Fruit fly (Drosophila melanogaster) whole organism, embryonic: ENCODE measurements around the gene Arl5.
A peak's percentile ranks its signal among the peaks of the same experiment; 100 is the strongest.

Experiments
- Atf3 ChIP-seq: fragments of 200-800 bp; sonication (Bioruptor generic); optimal IDR thresholded peaks from 3 replicates; lab custom pipeline; 2016; ENCODE audit warnings: missing biosample characterization, missing genetic modification characterization
- Bdp1 ChIP-seq: fragments of 200-800 bp; sonication (Bioruptor generic); optimal IDR thresholded peaks from 3 replicates; lab custom pipeline; 2016; ENCODE audit warnings: missing biosample characterization, missing genetic modification characterization
- CG11560 ChIP-seq: fragments of 200-800 bp; sonication (Bioruptor generic); IDR thresholded peaks from 3 replicates; pipeline ENCODE4 v1.3.6; 2022; ENCODE audit warnings: missing biosample characterization, missing genetic modification characterization
- CG12071 ChIP-seq: fragments of 200-800 bp; sonication (Bioruptor generic); optimal IDR thresholded peaks from 3 replicates; lab custom pipeline; 2018; ENCODE audit warnings: missing biosample characterization, mild to moderate bottlenecking, missing genetic modification characterization
- CG14710 ChIP-seq: fragments of 200-800 bp; sonication (Bioruptor generic); optimal IDR thresholded peaks from 3 replicates; lab custom pipeline; 2019; ENCODE audit warnings: missing biosample characterization, mild to moderate bottlenecking, missing genetic modification characterization, moderate library complexity
- CG15269 ChIP-seq: fragments of 200-800 bp; sonication (Bioruptor generic); optimal IDR thresholded peaks from 2 replicates; lab custom pipeline; 2018; ENCODE audit warnings: missing biosample characterization, mild to moderate bottlenecking, missing genetic modification characterization, moderate library complexity
- CG15696 ChIP-seq: fragments of 200-800 bp; sonication (Bioruptor generic); optimal IDR thresholded peaks from 2 replicates; lab custom pipeline; 2019; ENCODE audit warnings: missing biosample characterization, mild to moderate bottlenecking, missing genetic modification characterization, moderate library complexity
- CG1603 ChIP-seq: fragments of 200-800 bp; sonication (Bioruptor generic); optimal IDR thresholded peaks from 2 replicates; lab custom pipeline; 2019; ENCODE audit warnings: missing biosample characterization, mild to moderate bottlenecking, missing genetic modification characterization, moderate library complexity
- CG1792 ChIP-seq: fragments of 200-800 bp; sonication (Bioruptor generic); optimal IDR thresholded peaks from 2 replicates; lab custom pipeline; 2016; ENCODE audit warnings: missing biosample characterization, missing genetic modification characterization
- CG3281 ChIP-seq: fragments of 200-800 bp; sonication (Bioruptor generic); optimal IDR thresholded peaks from 3 replicates; lab custom pipeline; 2017; ENCODE audit warnings: missing biosample characterization, mild to moderate bottlenecking, missing genetic modification characterization
- CG33213 ChIP-seq: fragments of 200-800 bp; sonication (Bioruptor generic); optimal IDR thresholded peaks from 3 replicates; lab custom pipeline; 2016; ENCODE audit warnings: missing biosample characterization, missing genetic modification characterization
- CG3726 ChIP-seq: fragments of 200-800 bp; sonication (Bioruptor generic); IDR thresholded peaks from 3 replicates; pipeline ENCODE4, ENCODE4 v1.3.6; 2022; ENCODE audit warnings: missing biosample characterization, missing genetic modification characterization
- CG6175 ChIP-seq: fragments of 200-800 bp; sonication (Bioruptor generic); IDR thresholded peaks from 3 replicates; pipeline ENCODE4 v1.3.6; 2022; ENCODE audit warnings: missing biosample characterization, missing genetic modification characterization
- CG7372 ChIP-seq: fragments of 200-800 bp; sonication (Bioruptor generic); IDR thresholded peaks from 2 replicates; pipeline ENCODE4 v1.3.6; 2022; ENCODE audit warnings: missing biosample characterization, missing genetic modification characterization
- CG7987 ChIP-seq: fragments of 200-800 bp; sonication (Bioruptor generic); optimal IDR thresholded peaks from 2 replicates; lab custom pipeline; 2018; ENCODE audit warnings: missing biosample characterization, mild to moderate bottlenecking, missing genetic modification characterization, moderate library complexity
- CG8478 ChIP-seq: fragments of >200 bp; optimal IDR thresholded peaks from 2 replicates; lab custom pipeline; 2018
- CG9215 ChIP-seq: fragments of 200-800 bp; sonication (Bioruptor generic); IDR thresholded peaks from 2 replicates; pipeline ENCODE4 v1.3.6; 2022; ENCODE audit warnings: missing biosample characterization, missing genetic modification characterization
- CG9797 ChIP-seq: fragments of 200-800 bp; sonication (Bioruptor generic); optimal IDR thresholded peaks from 3 replicates; lab custom pipeline; 2018; ENCODE audit warnings: missing biosample characterization, mild to moderate bottlenecking, missing genetic modification characterization
- CHES-1-like ChIP-seq: fragments of 200-800 bp; sonication (Bioruptor generic); optimal IDR thresholded peaks from 2 replicates; lab custom pipeline; 2016; ENCODE audit warnings: missing biosample characterization, missing genetic modification characterization
- CTCF ChIP-seq: fragments of 200-800 bp; sonication (Bioruptor generic); optimal IDR thresholded peaks from 2 replicates; lab custom pipeline; 2017; ENCODE audit warnings: missing biosample characterization, mild to moderate bottlenecking, missing genetic modification characterization, moderate library complexity
- CoRest ChIP-seq: fragments of 200-800 bp; sonication (Bioruptor generic); optimal IDR thresholded peaks from 3 replicates; lab custom pipeline; 2018; ENCODE audit warnings: missing biosample characterization, mild to moderate bottlenecking, missing genetic modification characterization, moderate library complexity
- Doc3 ChIP-seq: fragments of 200-800 bp; sonication (Bioruptor generic); IDR thresholded peaks from 3 replicates; pipeline ENCODE4 v1.3.6; 2022; ENCODE audit warnings: missing biosample characterization, missing genetic modification characterization; ENCODE audit not compliant: partially characterized antibody
- Ets97D ChIP-seq: fragments of 200-800 bp; sonication (Bioruptor generic); optimal IDR thresholded peaks from 3 replicates; lab custom pipeline; 2016; ENCODE audit warnings: missing biosample characterization, missing genetic modification characterization
- Fer1 ChIP-seq: fragments of 200-800 bp; sonication (Bioruptor generic); optimal IDR thresholded peaks from 2 replicates; lab custom pipeline; 2017; ENCODE audit warnings: missing biosample characterization, mild to moderate bottlenecking, missing genetic modification characterization
- Fer2 ChIP-seq: fragments of 200-800 bp; sonication (Bioruptor generic); optimal IDR thresholded peaks from 2 replicates; lab custom pipeline; 2018; ENCODE audit warnings: missing biosample characterization, mild to moderate bottlenecking, missing genetic modification characterization, moderate library complexity
- Jarid2 ChIP-seq: fragments of 200-800 bp; sonication (Bioruptor generic); optimal IDR thresholded peaks from 3 replicates; lab custom pipeline; 2017; ENCODE audit warnings: mild to moderate bottlenecking, missing biosample characterization, missing genetic modification reagents, missing genetic modification characterization
- MTF-1 ChIP-seq: fragments of 200-800 bp; sonication (Bioruptor generic); optimal IDR thresholded peaks from 2 replicates; lab custom pipeline; 2018; ENCODE audit warnings: missing biosample characterization, mild to moderate bottlenecking, missing genetic modification characterization, borderline replicate concordance
- Mes4 ChIP-seq: fragments of 200-800 bp; sonication (Bioruptor generic); optimal IDR thresholded peaks from 2 replicates; lab custom pipeline; 2016; ENCODE audit warnings: missing biosample characterization, missing genetic modification characterization
- NK7.1 ChIP-seq: fragments of 200-800 bp; sonication (Bioruptor generic); optimal IDR thresholded peaks from 3 replicates; lab custom pipeline; 2016; ENCODE audit warnings: missing biosample characterization, missing genetic modification characterization
- Oli ChIP-seq: fragments of 200-800 bp; sonication (Bioruptor generic); optimal IDR thresholded peaks from 2 replicates; lab custom pipeline; 2018; ENCODE audit warnings: missing biosample characterization, mild to moderate bottlenecking, missing genetic modification characterization, moderate library complexity
- Optix ChIP-seq: fragments of 200-800 bp; sonication (Bioruptor generic); IDR thresholded peaks from 3 replicates; pipeline ENCODE4 v1.3.6; 2022; ENCODE audit warnings: missing biosample characterization, missing genetic modification characterization
- Spps ChIP-seq: fragments of 200-800 bp; sonication (Bioruptor generic); optimal IDR thresholded peaks from 2 replicates; lab custom pipeline; 2018; ENCODE audit warnings: missing biosample characterization, mild to moderate bottlenecking, missing genetic modification characterization
- ase ChIP-seq: fragments of 200-800 bp; sonication (Bioruptor generic); IDR thresholded peaks from 3 replicates; pipeline ENCODE4 v1.3.6; 2022; ENCODE audit warnings: missing biosample characterization, missing genetic modification characterization
- crc ChIP-seq: fragments of 200-800 bp; sonication (Bioruptor generic); optimal IDR thresholded peaks from 2 replicates; lab custom pipeline; 2016; ENCODE audit warnings: missing biosample characterization, missing genetic modification characterization
- crol ChIP-seq: fragments of 200-800 bp; sonication (Bioruptor generic); IDR thresholded peaks from 2 replicates; pipeline ENCODE4 v1.3.6; 2022; ENCODE audit warnings: missing biosample characterization, missing genetic modification characterization
- fd102C ChIP-seq: fragments of 200-800 bp; sonication (Bioruptor generic); optimal IDR thresholded peaks from 2 replicates; lab custom pipeline; 2018; ENCODE audit warnings: missing biosample characterization, mild to moderate bottlenecking, missing genetic modification characterization, moderate library complexity
- gce ChIP-seq: fragments of 200-800 bp; sonication (Bioruptor generic); IDR thresholded peaks from 3 replicates; pipeline ENCODE4 v1.3.6; 2022; ENCODE audit warnings: missing biosample characterization, missing genetic modification characterization
- gfzf ChIP-seq: fragments of 200-800 bp; sonication (Bioruptor generic); optimal IDR thresholded peaks from 2 replicates; lab custom pipeline; 2016; ENCODE audit warnings: missing biosample characterization, mild to moderate bottlenecking, missing genetic modification characterization, moderate library complexity
- klu ChIP-seq: fragments of 200-800 bp; sonication (Bioruptor generic); IDR thresholded peaks from 2 replicates; pipeline ENCODE4 v1.3.6; 2022; ENCODE audit warnings: missing biosample characterization, missing genetic modification characterization
- lmd ChIP-seq: fragments of 200-800 bp; sonication (Bioruptor generic); IDR thresholded peaks from 2 replicates; pipeline ENCODE4 v1.3.6; 2022; ENCODE audit warnings: missing biosample characterization, missing genetic modification characterization
- nerfin-2 ChIP-seq: fragments of 200-800 bp; sonication (Bioruptor generic); IDR thresholded peaks from 2 replicates; pipeline ENCODE4 v1.3.6; 2022; ENCODE audit warnings: missing biosample characterization, missing genetic modification characterization; ENCODE audit not compliant: partially characterized antibody
- nom ChIP-seq: fragments of 200-800 bp; sonication (Bioruptor generic); optimal IDR thresholded peaks from 2 replicates; lab custom pipeline; 2017; ENCODE audit warnings: missing biosample characterization, missing genetic modification characterization, mild to moderate bottlenecking, moderate library complexity, missing genetic modification reagents
- p53 ChIP-seq: fragments of 200-800 bp; sonication (Bioruptor generic); optimal IDR thresholded peaks from 2 replicates; lab custom pipeline; 2016; ENCODE audit warnings: missing biosample characterization, missing genetic modification characterization
- pzg ChIP-seq: fragments of 200-800 bp; sonication (Bioruptor generic); optimal IDR thresholded peaks from 3 replicates; lab custom pipeline; 2018; ENCODE audit warnings: missing biosample characterization, mild to moderate bottlenecking, missing genetic modification characterization, moderate library complexity
- sd ChIP-seq: fragments of 200-800 bp; sonication (Bioruptor generic); optimal IDR thresholded peaks from 3 replicates; lab custom pipeline; 2018; ENCODE audit warnings: missing biosample characterization, mild to moderate bottlenecking, missing genetic modification characterization, moderate library complexity
- sisA ChIP-seq: fragments of 200-800 bp; sonication (Bioruptor generic); IDR thresholded peaks from 2 replicates; pipeline ENCODE4 v1.3.6; 2022; ENCODE audit warnings: missing biosample characterization, missing genetic modification characterization
- ssp ChIP-seq: fragments of 200-800 bp; sonication (Bioruptor generic); IDR thresholded peaks from 2 replicates; pipeline ENCODE4 v1.3.6; 2022; ENCODE audit warnings: missing biosample characterization, missing genetic modification characterization
- tgo ChIP-seq: fragments of 200-800 bp; sonication (Bioruptor generic); IDR thresholded peaks from 3 replicates; pipeline ENCODE4 v1.3.6; 2022; ENCODE audit warnings: missing biosample characterization, missing genetic modification characterization
- ttk ChIP-seq: fragments of 200-800 bp; sonication (Bioruptor generic); IDR thresholded peaks from 2 replicates; pipeline ENCODE4 v2.1.2; 2022; ENCODE audit warnings: missing biosample characterization, missing genetic modification characterization
- vnd ChIP-seq: fragments of 200-800 bp; sonication (Bioruptor generic); IDR thresholded peaks from 3 replicates; pipeline ENCODE4 v1.3.6; 2022; ENCODE audit warnings: missing biosample characterization, missing genetic modification characterization; ENCODE audit not compliant: partially characterized antibody

Arl5 gene

dm6 chr3L:8340264-8341095 is 40.8 kb upstream of the Arl5 start, which contains the start of the genes Prim1 and CG7083 (continued):
- peak; percentile 87 for TF ChIP-seq CG1603 (tag; lab: Kevin White, UChicago)
- peak; percentile 19 for TF ChIP-seq CG9797
- TF ChIP-seq CG8478 (lab: Kevin White, UChicago): no peak
- no peak for TF ChIP-seq crol (GFP tag; lab: Robert Waterston, UW)
- peak; percentile 59 for TF ChIP-seq Fer1 (GFP tag; lab: Kevin White, UChicago)
- TF ChIP-seq MTF-1: no peak
- TF ChIP-seq CG15269 (tag; lab: Kevin White, UChicago): peak; percentile 52
- TF ChIP-seq gce (GFP tag; lab: Robert Waterston, UW): no peak
- TF ChIP-seq nom (GFP tag; lab: Kevin White, UChicago): peak; percentile 39
- TF ChIP-seq CG9215: peak; percentile 27; the same call in 1 of the 2 replicates
- peak; percentile 1 for TF ChIP-seq Atf3 (GFP tag; lab: Kevin White, UChicago)
- TF ChIP-seq crc (GFP tag; lab: Kevin White, UChicago): peak; percentile 35
- no peak for TF ChIP-seq Optix (GFP tag; lab: Robert Waterston, UW)
- TF ChIP-seq CTCF (GFP tag; lab: Kevin White, UChicago): peak; percentile 40
- TF ChIP-seq CG6175: no peak
- TF ChIP-seq CG11560: no peak
- TF ChIP-seq Ets97D (GFP tag; lab: Kevin White, UChicago): peak; percentile 33
- no peak for TF ChIP-seq CG12071 (GFP tag; lab: Kevin White, UChicago)
- TF ChIP-seq CG14710 (tag; lab: Kevin White, UChicago): peak; percentile 78
- no peak for TF ChIP-seq klu (GFP tag; lab: Robert Waterston, UW)
- TF ChIP-seq CG33213: peak; percentile 32
- TF ChIP-seq Oli (tag; lab: Kevin White, UChicago): peak; percentile 45
- peak; percentile 63 for TF ChIP-seq pzg (GFP tag; lab: Kevin White, UChicago)
- TF ChIP-seq p53 (GFP tag; lab: Kevin White, UChicago): no peak
- no peak for TF ChIP-seq lmd
- no peak for TF ChIP-seq CG3726 (GFP tag; lab: Robert Waterston, UW)
- TF ChIP-seq CG1792 (GFP tag; lab: Kevin White, UChicago): peak; percentile 1
- TF ChIP-seq ttk (GFP tag; lab: Robert Waterston, UW): 0 out of 2 replicates have a peak, but pooled peaks have one; percentile 19
- no peak for TF ChIP-seq Spps (tag; lab: Kevin White, UChicago)
- peak; percentile 49 for TF ChIP-seq CG15696 (tag; lab: Kevin White, UChicago)
- peak; percentile 37 for TF ChIP-seq NK7.1 (GFP tag; lab: Kevin White, UChicago)
- TF ChIP-seq vnd: no peak
- no peak for TF ChIP-seq Fer2 (tag; lab: Kevin White, UChicago)
- no peak for TF ChIP-seq nerfin-2 (GFP tag; lab: Robert Waterston, UW)
- TF ChIP-seq fd102C (GFP tag; lab: Kevin White, UChicago): no peak
- peak; percentile 43 for TF ChIP-seq Bdp1 (GFP tag; lab: Kevin White, UChicago)
- TF ChIP-seq sd: peak; percentile 99
- TF ChIP-seq Jarid2 (GFP tag; lab: Kevin White, UChicago): no peak
- peak; percentile 54 for TF ChIP-seq Mes4 (GFP tag; lab: Kevin White, UChicago)
- TF ChIP-seq CG7372 (GFP tag; lab: Robert Waterston, UW): no peak
- TF ChIP-seq CG3281 (GFP tag; lab: Kevin White, UChicago): peak; percentile 69
- no peak for TF ChIP-seq CG7987 (GFP tag; lab: Kevin White, UChicago)
- no peak for TF ChIP-seq ssp
- TF ChIP-seq Doc3 (GFP tag; lab: Robert Waterston, UW): peak; percentile 34; the same call in 1 of the 3 replicates
- peak; percentile 30; the same call in 1 of the 3 replicates for TF ChIP-seq tgo (GFP tag; lab: Robert Waterston, UW)
- TF ChIP-seq sisA (GFP tag; lab: Robert Waterston, UW): 0 out of 2 replicates have a peak, but pooled peaks have one; percentile 22
- no peak for TF ChIP-seq ase
- peak; percentile 71 for TF ChIP-seq CoRest
- peak; percentile 76 for TF ChIP-seq CHES-1-like
- peak; percentile 17 for TF ChIP-seq gfzf
